Worm (Caenorhabditis elegans): ENCODE measurements around the gene F13E9.13.
A peak's percentile ranks its signal among the peaks of the same experiment; 100 is the strongest.

F13E9.13 gene

ce11 chrIV:10842705-10843364, 38.5 kb upstream of the F13E9.13 start, which contains the start of gene T11G6.5 (continued):
- TF ChIP-seq nhr-237 (tag; optimal IDR thresholded peaks at IDR 0.05) (no peak), efl-1 (optimal IDR thresholded peaks at IDR 0.05) (peak; percentile 39 to 52), efl-1 (GFP tag; optimal IDR thresholded peaks at IDR 0.05 in 1 of 2) (peak; percentile 48 to 95), xbp-1 (tag; optimal IDR thresholded peaks at IDR 0.05) (peak; percentile 37), F16B12.6 (tag; optimal IDR thresholded peaks at IDR 0.05) (peak; percentile 81), tbx-2 (tag; optimal IDR thresholded peaks at IDR 0.05) (peak; percentile 4), dpl-1 (GFP tag; optimal IDR thresholded peaks at IDR 0.05) (peak in 2 of 3 experiments; percentile 46 to 51), jun-1 (tag; optimal IDR thresholded peaks at IDR 0.05) (no peak), zip-4 (GFP tag; optimal IDR thresholded peaks at IDR 0.05) (no peak), blmp-1 (tag; optimal IDR thresholded peaks at IDR 0.05) (peak; percentile 4), ama-1 (optimal IDR thresholded peaks at IDR 0.05) (no peak), mdl-1 (tag; optimal IDR thresholded peaks at IDR 0.05) (peak in 1 of 2 experiments; percentile 59), isw-1 (GFP tag; IDR thresholded peaks at IDR 0.05) (no peak), ceh-88 (GFP tag; IDR thresholded peaks at IDR 0.05) (no peak), mab-9 (GFP tag; IDR thresholded peaks at IDR 0.05) (no peak), nhr-12 (tag; optimal IDR thresholded peaks at IDR 0.05) (no peak), pqm-1 (tag; optimal IDR thresholded peaks at IDR 0.05) (no peak), elt-2 (tag; optimal IDR thresholded peaks at IDR 0.05) (no peak), C34B4.2 (tag; optimal IDR thresholded peaks at IDR 0.05) (no peak), ztf-11 (tag; optimal IDR thresholded peaks at IDR 0.05) (no peak), lin-35 (GFP tag; optimal IDR thresholded peaks at IDR 0.05) (peak; percentile 3 to 65), lin-13 (GFP tag; optimal IDR thresholded peaks at IDR 0.05) (no peak), Y116A8C.19 (tag; optimal IDR thresholded peaks at IDR 0.05; ENCODE audit: borderline replicate concordance) (no peak), unc-130 (tag; optimal IDR thresholded peaks at IDR 0.05) (peak; percentile 14), ceh-82 (tag; optimal IDR thresholded peaks at IDR 0.05) (peak in 1 of 3 experiments; percentile 33), snu-23 (GFP tag; optimal IDR thresholded peaks at IDR 0.05) (peak; percentile 50), fkh-4 (tag; optimal IDR thresholded peaks at IDR 0.05; ENCODE audit: borderline replicate concordance) (no peak), dsc-1 (tag; optimal IDR thresholded peaks at IDR 0.05) (peak; percentile 3), mep-1 (tag; optimal IDR thresholded peaks at IDR 0.05) (peak; percentile 45), lin-15B (tag; optimal IDR thresholded peaks at IDR 0.05) (no peak), egl-27 (tag; optimal IDR thresholded peaks at IDR 0.05) (no peak)

DNA sequence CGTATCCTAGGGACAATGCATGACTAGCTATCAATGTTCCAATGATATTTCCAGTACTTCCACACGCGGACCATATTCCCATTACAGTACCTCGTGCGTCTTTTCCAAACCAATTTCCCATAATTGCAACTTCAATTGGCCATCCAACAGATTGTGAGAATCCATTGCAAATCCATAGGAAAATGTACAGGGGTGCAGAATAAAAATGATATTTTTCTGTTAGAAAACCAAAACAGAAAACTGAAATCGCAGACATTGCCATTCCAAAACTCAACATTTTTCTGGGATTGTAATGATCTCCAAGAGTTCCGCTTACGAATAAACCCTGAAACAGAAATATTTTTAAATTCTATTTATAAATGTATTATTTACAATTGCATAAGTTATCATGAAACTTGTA, 30.2 kb upstream of the F13E9.13 start:
- TF ChIP-seq efl-1 (optimal IDR thresholded peaks at IDR 0.05) (no peak), efl-1 (GFP tag; optimal IDR thresholded peaks at IDR 0.05 in 1 of 2) (peak in 1 of 2 experiments; percentile 80), hlh-17 (GFP tag; optimal IDR thresholded peaks at IDR 0.05; ENCODE audit: borderline replicate concordance) (no peak)

DNA sequence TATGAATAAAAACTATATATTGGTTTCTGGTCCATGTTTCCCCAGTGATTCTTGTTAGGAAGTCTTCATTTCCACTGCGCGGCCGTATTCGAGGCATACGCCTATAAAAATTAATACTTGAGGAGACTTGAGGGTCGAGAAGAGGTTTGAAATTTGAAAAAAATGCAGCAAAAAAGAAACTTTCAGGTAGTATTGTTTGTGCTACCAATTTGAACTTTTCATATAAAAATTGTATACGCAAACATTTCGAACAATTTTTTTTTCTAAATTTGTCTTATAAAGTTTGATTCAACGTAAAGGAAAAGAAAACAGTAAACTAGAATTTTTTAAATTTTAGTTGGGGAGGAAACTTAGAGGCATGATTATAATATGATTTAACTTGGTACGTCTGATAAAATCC, 29.5 kb upstream of the F13E9.13 start, which contains the start of gene T11G6.4:
Gene T11G6.4 (minus strand): TSS at position 101 of the 400 bp plus-strand sequence.
- TF ChIP-seq nhr-237 (tag; optimal IDR thresholded peaks at IDR 0.05), result no peak
- TF ChIP-seq unc-62 (GFP tag; optimal IDR thresholded peaks at IDR 0.05), result no peak
- TF ChIP-seq ets-5 (GFP tag; IDR thresholded peaks at IDR 0.05), result no peak
- TF ChIP-seq snpc-4 (tag; optimal IDR thresholded peaks at IDR 0.05), result no peak
- no peak for TF ChIP-seq rnt-1 (tag; optimal IDR thresholded peaks at IDR 0.05)
- TF ChIP-seq nhr-84 (tag; optimal IDR thresholded peaks at IDR 0.05), result no peak
- TF ChIP-seq mab-9 (GFP tag; IDR thresholded peaks at IDR 0.05), result no peak
- TF ChIP-seq unc-98 (GFP tag; IDR thresholded peaks at IDR 0.05), result no peak
- no peak for TF ChIP-seq sup-37 (GFP tag; optimal IDR thresholded peaks at IDR 0.05)
- no peak for TF ChIP-seq pqm-1 (tag; optimal IDR thresholded peaks at IDR 0.05)
- no peak for TF ChIP-seq egl-27 (tag; optimal IDR thresholded peaks at IDR 0.05)
- TF ChIP-seq lin-15B (tag; optimal IDR thresholded peaks at IDR 0.05), result no peak
- no peak for TF ChIP-seq C16A3.4 (tag; optimal IDR thresholded peaks at IDR 0.05)
- no peak for TF ChIP-seq unc-130 (tag; optimal IDR thresholded peaks at IDR 0.05)
